Worm (Caenorhabditis elegans) whole organism, L1 larva: ENCODE measurements around the gene Y48E1C.4.

ENCODE experiments used
- C34B4.2 ChIP-seq: sonication (generic microtip); optimal IDR thresholded peaks from 2 replicates; lab custom pipeline; 2017; ENCODE audit warnings: mild to moderate bottlenecking, missing genetic modification characterization, missing compliant biosample characterization
- F16B12.6 ChIP-seq: fragments of 150-350 bp; optimal IDR thresholded peaks from 2 replicates; lab custom pipeline; 2014; ENCODE audit warnings: missing biosample characterization, missing genetic modification characterization
- Y116A8C.19 ChIP-seq: sonication (generic microtip); optimal IDR thresholded peaks from 2 replicates; lab custom pipeline; 2016; ENCODE audit warnings: missing compliant biosample characterization, missing genetic modification characterization, borderline replicate concordance
- aha-1 ChIP-seq: fragments of 150-350 bp; optimal IDR thresholded peaks from 2 replicates; lab custom pipeline; 2014; ENCODE audit warnings: missing biosample characterization, missing genetic modification characterization
- ama-1 ChIP-seq: fragments of 150-350 bp; optimal IDR thresholded peaks from 2 replicates; lab custom pipeline; 2014
- ceh-82 ChIP-seq, 3 experiments: fragments of 150-350 bp in 1 of 3; sonication (generic microtip) in 2 of 3; optimal IDR thresholded peaks; 2 replicates each; lab custom pipeline; 2014 to 2017; ENCODE audit warnings: missing biosample characterization in 3 of 3, missing genetic modification characterization in 3 of 3
- ceh-88 ChIP-seq: fragments of 200-800 bp; sonication (Bioruptor generic); IDR thresholded peaks from 2 replicates; pipeline ENCODE4 v1.3.6; 2022; ENCODE audit warnings: missing genetic modification characterization, missing compliant biosample characterization
- ceh-90 ChIP-seq: sonication (generic microtip); optimal IDR thresholded peaks from 2 replicates; lab custom pipeline; 2016; ENCODE audit warnings: missing genetic modification characterization, missing compliant biosample characterization
- ces-1 ChIP-seq: fragments of 150-350 bp; optimal IDR thresholded peaks from 2 replicates; lab custom pipeline; 2014; ENCODE audit warnings: missing biosample characterization, missing genetic modification reagents, missing genetic modification characterization
- dpl-1 ChIP-seq, 3 experiments: fragments of 150-350 bp in 2 of 3; sonication (generic microtip) in 1 of 3; optimal IDR thresholded peaks; 2 replicates each; lab custom pipeline; 2014 to 2017; ENCODE audit warnings: missing biosample characterization in 3 of 3, missing genetic modification characterization in 3 of 3, missing genetic modification reagents in 3 of 3
- efl-3 ChIP-seq: fragments of 200-800 bp; sonication (Bioruptor generic); optimal IDR thresholded peaks from 2 replicates; lab custom pipeline; 2018; ENCODE audit warnings: mild to moderate bottlenecking, missing genetic modification characterization, missing compliant biosample characterization
- elt-3 ChIP-seq, 6 experiments: fragments of 150-350 bp in 1 of 6; sonication (generic microtip); optimal IDR thresholded peaks; 2 replicates each; lab custom pipeline; 2017 to 2018; ENCODE audit warnings: missing biosample characterization in 6 of 6, missing genetic modification characterization in 6 of 6, inconsistent platforms in 1 of 6
- ets-5 ChIP-seq: fragments of 200-800 bp; sonication (Bioruptor generic); IDR thresholded peaks from 2 replicates; pipeline ENCODE4 v1.3.6; 2022; ENCODE audit warnings: missing genetic modification characterization, missing compliant biosample characterization
- fkh-10 ChIP-seq: sonication (generic microtip); optimal IDR thresholded peaks from 2 replicates; lab custom pipeline; 2017; ENCODE audit warnings: missing biosample characterization, missing genetic modification reagents, missing genetic modification characterization
- fkh-8 ChIP-seq: sonication (generic microtip); optimal IDR thresholded peaks from 2 replicates; lab custom pipeline; 2016; ENCODE audit warnings: mild to moderate bottlenecking, missing genetic modification characterization, missing compliant biosample characterization
- fos-1 ChIP-seq: fragments of 150-350 bp; optimal IDR thresholded peaks from 2 replicates; lab custom pipeline; 2014; ENCODE audit warnings: missing biosample characterization, missing genetic modification characterization
- hpl-2 ChIP-seq: fragments of 150-350 bp; optimal IDR thresholded peaks from 2 replicates; lab custom pipeline; 2014; ENCODE audit warnings: missing biosample characterization, missing genetic modification reagents, missing genetic modification characterization
- irx-1 ChIP-seq: sonication (generic microtip); optimal IDR thresholded peaks from 2 replicates; lab custom pipeline; 2016; ENCODE audit warnings: missing genetic modification characterization, missing compliant biosample characterization
- isw-1 ChIP-seq: fragments of 200-800 bp; sonication (Bioruptor generic); IDR thresholded peaks from 2 replicates; pipeline ENCODE4 v1.3.6; 2022; ENCODE audit warnings: missing genetic modification characterization, missing compliant biosample characterization
- lin-13 ChIP-seq: fragments of 150-350 bp; optimal IDR thresholded peaks from 2 replicates; lab custom pipeline; 2014; ENCODE audit warnings: missing biosample characterization, missing genetic modification reagents, missing genetic modification characterization
- lin-14 ChIP-seq: fragments of 200-800 bp; sonication (Bioruptor generic); optimal IDR thresholded peaks from 2 replicates; lab custom pipeline; 2018; ENCODE audit warnings: mild to moderate bottlenecking, missing genetic modification characterization, moderate library complexity, missing compliant biosample characterization
- lin-15B ChIP-seq: fragments of 150-350 bp; sonication (generic microtip); optimal IDR thresholded peaks from 3 replicates; lab custom pipeline; 2014; ENCODE audit warnings: missing biosample characterization, missing genetic modification characterization
- lin-35 ChIP-seq, 2 experiments: fragments of 150-350 bp; optimal IDR thresholded peaks; 2 replicates each; lab custom pipeline; 2014; ENCODE audit warnings: missing biosample characterization in 2 of 2, missing genetic modification characterization in 2 of 2, missing genetic modification reagents in 2 of 2
- lsy-2 ChIP-seq, 2 experiments: fragments of 150-350 bp; optimal IDR thresholded peaks; 2 replicates each; lab custom pipeline; 2014; ENCODE audit warnings: missing biosample characterization in 2 of 2, missing genetic modification characterization in 2 of 2
- mab-9 ChIP-seq: fragments of 200-800 bp; sonication (Bioruptor generic); IDR thresholded peaks from 2 replicates; pipeline ENCODE4 v1.3.6; 2022; ENCODE audit warnings: missing genetic modification reagents, missing genetic modification characterization, missing compliant biosample characterization
- mef-2 ChIP-seq: fragments of 150-350 bp; optimal IDR thresholded peaks from 2 replicates; lab custom pipeline; 2014; ENCODE audit warnings: missing biosample characterization, missing genetic modification characterization
- nhr-12 ChIP-seq: sonication (generic microtip); optimal IDR thresholded peaks from 2 replicates; lab custom pipeline; 2017; ENCODE audit warnings: missing biosample characterization, missing genetic modification characterization
- nhr-19 ChIP-seq: fragments of 200-800 bp; sonication (Bioruptor generic); conservative IDR thresholded peaks from 2 replicates; pipeline ENCODE4 v1.3.6; 2022; ENCODE audit warnings: missing genetic modification characterization, missing compliant biosample characterization
- nhr-237 ChIP-seq: fragments of 150-350 bp; optimal IDR thresholded peaks from 2 replicates; lab custom pipeline; 2014; ENCODE audit warnings: missing biosample characterization, missing genetic modification characterization
- nhr-47 ChIP-seq: sonication (generic microtip); optimal IDR thresholded peaks from 2 replicates; lab custom pipeline; 2016; ENCODE audit warnings: mild to moderate bottlenecking, missing genetic modification characterization, moderate library complexity, missing compliant biosample characterization
- nhr-71 ChIP-seq: sonication (generic microtip); optimal IDR thresholded peaks from 2 replicates; lab custom pipeline; 2016; ENCODE audit warnings: mild to moderate bottlenecking, missing genetic modification characterization, moderate library complexity, missing compliant biosample characterization
- nhr-85 ChIP-seq: sonication (generic microtip); peaks from one replicate; lab custom pipeline; 2016; ENCODE audit warnings: missing genetic modification characterization, inconsistent platforms, missing compliant biosample characterization
- nhr-90 ChIP-seq: sonication (generic microtip); optimal IDR thresholded peaks from 2 replicates; lab custom pipeline; 2016; ENCODE audit warnings: mild to moderate bottlenecking, missing genetic modification characterization, missing compliant biosample characterization; ENCODE audit not compliant: poor library complexity
- pag-3 ChIP-seq: sonication (generic microtip); optimal IDR thresholded peaks from 2 replicates; lab custom pipeline; 2017; ENCODE audit warnings: missing genetic modification characterization, mild to moderate bottlenecking, missing compliant biosample characterization, antibody characterized with exemption, borderline replicate concordance; ENCODE audit not compliant: insufficient read depth
- rnt-1 ChIP-seq: sonication (generic microtip); optimal IDR thresholded peaks from 2 replicates; lab custom pipeline; 2016; ENCODE audit warnings: mild to moderate bottlenecking, missing genetic modification characterization, moderate library complexity, missing compliant biosample characterization
- snpc-4 ChIP-seq: fragments of 150-350 bp; optimal IDR thresholded peaks from 2 replicates; lab custom pipeline; 2014; ENCODE audit warnings: missing biosample characterization, missing genetic modification characterization
- sup-37 ChIP-seq: fragments of 200-800 bp; sonication (Bioruptor generic); optimal IDR thresholded peaks from 2 replicates; lab custom pipeline; 2018; ENCODE audit warnings: mild to moderate bottlenecking, missing genetic modification characterization, missing compliant biosample characterization
- swsn-7 ChIP-seq: sonication (generic microtip); optimal IDR thresholded peaks from 2 replicates; lab custom pipeline; 2016; ENCODE audit warnings: missing genetic modification characterization, missing compliant biosample characterization
- unc-86 ChIP-seq: sonication (generic microtip); optimal IDR thresholded peaks from 2 replicates; lab custom pipeline; 2016; ENCODE audit warnings: missing genetic modification characterization, missing compliant biosample characterization
- vab-15 ChIP-seq: sonication (generic microtip); optimal IDR thresholded peaks from 2 replicates; lab custom pipeline; 2017; ENCODE audit warnings: missing genotype, mild to moderate bottlenecking, missing genetic modification characterization, missing compliant biosample characterization
- xbp-1 ChIP-seq: sonication (generic microtip); optimal IDR thresholded peaks from 2 replicates; lab custom pipeline; 2016; ENCODE audit warnings: missing genetic modification characterization, missing compliant biosample characterization
- ztf-11 ChIP-seq, 2 experiments: sonication (generic microtip); optimal IDR thresholded peaks; 2 replicates each; lab custom pipeline; 2016 to 2017; ENCODE audit warnings: missing genetic modification characterization in 2 of 2, missing biosample characterization in 1 of 2, missing compliant biosample characterization in 1 of 2

The Y48E1C.4 gene

ce11 chrII:13477230-13477629, 40.6 kb upstream of the Y48E1C.4 start (continued):
- no peak for TF ChIP-seq sup-37
- TF ChIP-seq fkh-10 (GFP tag; lab: Kevin White, UChicago) = peak; percentile 5
- no peak for TF ChIP-seq C34B4.2
- no peak for TF ChIP-seq ceh-88 (GFP tag; lab: Robert Waterston, UW)
- peak; percentile 58 for TF ChIP-seq nhr-90 (tag; lab: Kevin White, UChicago)
- TF ChIP-seq nhr-12 = no peak
- no peak for TF ChIP-seq fos-1 (tag; lab: Kevin White, UChicago)
- TF ChIP-seq xbp-1 (tag; lab: Kevin White, UChicago) = peak; percentile 68
- TF ChIP-seq mab-9 = no peak
- TF ChIP-seq ama-1 = peak; percentile 4
- TF ChIP-seq ceh-82 (tag; optimal IDR thresholded peaks at IDR 0.05; lab: Kevin White, UChicago) = peak; percentile 51 to 57 (median 56)

- TF ChIP-seq nhr-19 (peak; percentile 67), nhr-71 (tag; lab: Kevin White, UChicago) (peak; percentile 52), fkh-8 (tag; lab: Kevin White, UChicago) (peak; percentile 50)
- TF ChIP-seq, all 84 proteins: peak for 3; not testable (repeated sequence) for 81
Measured at ce11 chrII:13475391-13475790, 38.8 kb upstream of the Y48E1C.4 start.

DNA sequence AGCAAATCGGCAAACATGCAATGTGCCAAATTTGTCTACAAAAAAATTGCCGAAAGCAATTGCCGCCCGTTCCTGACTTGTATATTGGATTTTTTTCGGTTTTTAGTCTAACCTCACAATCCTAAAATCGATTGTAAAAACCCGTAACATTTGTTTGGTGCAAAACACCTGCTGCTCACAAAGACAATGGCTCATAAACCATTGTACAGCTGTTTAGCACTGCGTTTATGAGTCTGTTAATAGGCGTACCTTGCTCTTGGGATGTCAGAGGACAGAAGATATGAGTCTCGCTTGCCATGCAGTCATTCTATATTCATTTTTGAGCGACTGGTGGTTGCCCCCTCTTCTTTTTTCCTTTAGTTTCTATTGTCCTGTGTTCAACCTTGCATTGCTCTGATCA, 35.5 kb upstream of the Y48E1C.4 start, which contains the start of gene E01G4.5:
Gene E01G4.5 (plus strand): TSS at position 301 of the 400 bp plus-strand sequence.
- TF ChIP-seq rnt-1 (peak; percentile 14), ets-5 (GFP tag; lab: Robert Waterston, UW) (no peak), ceh-82 (tag; optimal IDR thresholded peaks at IDR 0.05; lab: Kevin White, UChicago) (no peak), sup-37 (no peak), C34B4.2 (no peak), nhr-90 (tag; lab: Kevin White, UChicago) (no peak), efl-3 (no peak), aha-1 (tag; lab: Kevin White, UChicago) (no peak)

DNA sequence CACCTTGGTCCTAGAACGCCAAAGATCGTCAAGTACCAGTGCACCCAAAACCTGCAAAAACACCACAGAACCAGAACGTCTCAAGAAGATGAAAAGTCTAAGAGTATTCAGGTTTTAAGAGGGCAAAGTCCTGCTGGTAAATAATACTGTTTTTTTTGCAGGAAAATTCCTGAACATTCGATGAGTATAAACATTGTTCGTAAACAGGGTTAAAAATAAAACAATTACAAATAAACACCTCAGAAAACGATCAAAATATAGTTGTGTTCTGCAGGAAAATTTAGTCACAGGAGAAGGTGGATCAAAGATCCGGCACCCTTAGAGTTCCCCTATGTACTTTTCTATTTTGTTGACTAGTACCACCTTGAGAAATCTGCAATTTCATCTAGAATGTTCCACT, 34.0 kb upstream of the Y48E1C.4 start:
- TF ChIP-seq elt-3 (tag; optimal IDR thresholded peaks at IDR 0.05; lab: Kevin White, UChicago) (peak in 1 of 6 experiments; percentile 8), lin-14 (GFP tag; lab: Kevin White, UChicago) (no peak)
- TF ChIP-seq, all 84 proteins: peak for 1

- peak; percentile 58 for TF ChIP-seq nhr-90 (tag; lab: Kevin White, UChicago)
- peak in 5 of 6 experiments; percentile 33 to 83 (median 52) for TF ChIP-seq elt-3 (tag; optimal IDR thresholded peaks at IDR 0.05; lab: Kevin White, UChicago)
- TF ChIP-seq nhr-47 = peak; percentile 52
- peak; percentile 40 to 73 for TF ChIP-seq lsy-2 (tag; optimal IDR thresholded peaks at IDR 0.05; lab: Kevin White, UChicago)
- peak; percentile 86 for TF ChIP-seq nhr-85 (tag; lab: Kevin White, UChicago)
- no peak for TF ChIP-seq ets-5 (GFP tag; lab: Robert Waterston, UW)
- no peak for TF ChIP-seq ces-1
- TF ChIP-seq fkh-10 (GFP tag; lab: Kevin White, UChicago) = no peak
- peak in 1 of 3 experiments; percentile 30 for TF ChIP-seq dpl-1 (GFP tag; optimal IDR thresholded peaks at IDR 0.05; lab: Kevin White, UChicago)
- TF ChIP-seq swsn-7 = peak; percentile 32
- no peak for TF ChIP-seq aha-1 (tag; lab: Kevin White, UChicago)
- no peak for TF ChIP-seq unc-86 (tag; lab: Kevin White, UChicago)
- no peak for TF ChIP-seq lin-15B (tag; lab: Kevin White, UChicago)
- TF ChIP-seq pag-3 (tag; lab: Kevin White, UChicago) = no peak
- TF ChIP-seq irx-1 (tag; lab: Kevin White, UChicago) = no peak
- TF ChIP-seq lin-14 (GFP tag; lab: Kevin White, UChicago) = peak; percentile 91
- no peak for TF ChIP-seq ceh-90
- no peak for TF ChIP-seq snpc-4 (tag; lab: Kevin White, UChicago)
- no peak for TF ChIP-seq Y116A8C.19 (tag; lab: Kevin White, UChicago)
- no peak for TF ChIP-seq vab-15 (tag; lab: Kevin White, UChicago)
- peak; percentile 90 for TF ChIP-seq nhr-19
- no peak for TF ChIP-seq nhr-237 (tag; lab: Kevin White, UChicago)
- peak in 1 of 2 experiments; percentile 74 for TF ChIP-seq lin-35 (GFP tag; optimal IDR thresholded peaks at IDR 0.05; lab: Kevin White, UChicago)
- TF ChIP-seq isw-1 (GFP tag; lab: Robert Waterston, UW) = no peak
- no peak for TF ChIP-seq F16B12.6 (tag; lab: Kevin White, UChicago)
- no peak for TF ChIP-seq lin-13 (GFP tag; lab: Kevin White, UChicago)
- TF ChIP-seq hpl-2 (GFP tag; lab: Kevin White, UChicago) = no peak
- TF ChIP-seq mef-2 = no peak
- no peak for TF ChIP-seq ztf-11 (tag; optimal IDR thresholded peaks at IDR 0.05; lab: Kevin White, UChicago)
- no peak for TF ChIP-seq nhr-12
- TF ChIP-seq fkh-8 (tag; lab: Kevin White, UChicago) = no peak
- TF ChIP-seq xbp-1 (tag; lab: Kevin White, UChicago) = peak; percentile 47
Measured at ce11 chrII:13469043-13469652, 32.5 kb upstream of the Y48E1C.4 start, which contains the start of gene E01G4.3. Gene E01G4.3, minus strand, starts transcription at chrII:13469602.
